Worm (Caenorhabditis elegans) whole organism, L4 larva: ENCODE results near the gene lips-6.

ENCODE experiments used
- D1046.2 ChIP-seq: fragments of 200-800 bp; sonication (Bioruptor generic); IDR thresholded peaks from 2 replicates; pipeline ENCODE4 v1.3.6; 2022; ENCODE audit warnings: missing genetic modification characterization, missing compliant biosample characterization
- F49E8.2 ChIP-seq: sonication (generic microtip); optimal IDR thresholded peaks from 2 replicates; lab custom pipeline; 2016; ENCODE audit warnings: missing compliant biosample characterization, mild to moderate bottlenecking, missing genetic modification characterization, borderline replicate concordance
- R02D3.7 ChIP-seq: fragments of 150-350 bp; sonication (generic microtip); optimal IDR thresholded peaks from 3 replicates; lab custom pipeline; 2014; ENCODE audit warnings: missing biosample characterization, missing genetic modification characterization
- T20F7.1 ChIP-seq: fragments of 200-800 bp; sonication (Bioruptor generic); optimal IDR thresholded peaks from 2 replicates; lab custom pipeline; 2018; ENCODE audit warnings: mild to moderate bottlenecking, missing genetic modification characterization, missing compliant biosample characterization
- T26A8.4 ChIP-seq: fragments of 200-800 bp; sonication (Bioruptor generic); IDR thresholded peaks from 2 replicates; pipeline ENCODE4 v1.3.6; 2022; ENCODE audit warnings: missing genetic modification characterization, missing compliant biosample characterization
- Y5F2A.4 ChIP-seq: fragments of 200-800 bp; sonication (Bioruptor generic); optimal IDR thresholded peaks from 2 replicates; lab custom pipeline; 2018; ENCODE audit warnings: mild to moderate bottlenecking, missing genetic modification characterization, missing compliant biosample characterization
- aly-2 ChIP-seq: sonication (generic microtip); optimal IDR thresholded peaks from 2 replicates; lab custom pipeline; 2018; ENCODE audit warnings: missing biosample characterization, missing genetic modification characterization
- attf-4 ChIP-seq: sonication (generic microtip); optimal IDR thresholded peaks from 3 replicates; lab custom pipeline; 2017; ENCODE audit warnings: missing biosample characterization, missing genetic modification characterization
- ceh-20 ChIP-seq: fragments of 200-800 bp; sonication (Bioruptor generic); IDR thresholded peaks from 2 replicates; pipeline ENCODE4 v1.3.6; 2022; ENCODE audit warnings: missing genetic modification reagents, missing genetic modification characterization, missing compliant biosample characterization
- ceh-28 ChIP-seq: fragments of 150-350 bp; optimal IDR thresholded peaks from 2 replicates; lab custom pipeline; 2014; ENCODE audit warnings: missing biosample characterization, missing genetic modification reagents, missing genetic modification characterization
- ceh-32 ChIP-seq: sonication (generic microtip); optimal IDR thresholded peaks from 2 replicates; lab custom pipeline; 2016; ENCODE audit warnings: mild to moderate bottlenecking, missing genetic modification characterization, missing compliant biosample characterization; ENCODE audit not compliant: poor library complexity
- ceh-44 ChIP-seq: fragments of 200-800 bp; sonication (Bioruptor generic); IDR thresholded peaks from 2 replicates; pipeline ENCODE4 v1.3.6; 2022; ENCODE audit warnings: missing genetic modification reagents, missing genetic modification characterization, missing compliant biosample characterization
- ceh-82 ChIP-seq: sonication (generic microtip); optimal IDR thresholded peaks from 2 replicates; lab custom pipeline; 2017; ENCODE audit warnings: missing biosample characterization, missing genetic modification characterization
- ces-1 ChIP-seq: fragments of 150-350 bp; sonication (generic microtip); optimal IDR thresholded peaks from 4 replicates; lab custom pipeline; 2014; ENCODE audit warnings: missing biosample characterization, missing genetic modification reagents, missing genetic modification characterization
- ctbp-1 ChIP-seq: fragments of 200-800 bp; sonication (Bioruptor generic); IDR thresholded peaks from 2 replicates; pipeline ENCODE4 v1.3.6; 2022; ENCODE audit warnings: missing genetic modification reagents, missing genetic modification characterization, missing compliant biosample characterization
- daf-12 ChIP-seq: fragments of 150-350 bp; optimal IDR thresholded peaks from 2 replicates; lab custom pipeline; 2014; ENCODE audit warnings: missing biosample characterization, missing genetic modification reagents, missing genetic modification characterization
- daf-8 ChIP-seq: fragments of 200-800 bp; sonication (Bioruptor generic); IDR thresholded peaks from 2 replicates; pipeline ENCODE4 v1.3.6; 2022; ENCODE audit warnings: missing genetic modification characterization, missing compliant biosample characterization
- dmd-6 ChIP-seq: fragments of 200-800 bp; sonication (Bioruptor generic); IDR thresholded peaks from 2 replicates; pipeline ENCODE4 v1.3.6; 2022; ENCODE audit warnings: missing genetic modification reagents, missing genetic modification characterization, missing compliant biosample characterization
- dmd-8 ChIP-seq: fragments of 200-800 bp; sonication (Bioruptor generic); IDR thresholded peaks from 2 replicates; pipeline ENCODE4 v1.3.6; 2022; ENCODE audit warnings: missing genetic modification characterization, missing compliant biosample characterization
- dmd-9 ChIP-seq: fragments of 200-800 bp; sonication (Bioruptor generic); IDR thresholded peaks from 2 replicates; pipeline ENCODE4 v1.3.6; 2022; ENCODE audit warnings: missing genetic modification reagents, missing genetic modification characterization, missing compliant biosample characterization
- dpl-1 ChIP-seq: fragments of 150-350 bp; optimal IDR thresholded peaks from 2 replicates; lab custom pipeline; 2014; ENCODE audit warnings: missing biosample characterization, missing genetic modification reagents, missing genetic modification characterization
- hlh-11 ChIP-seq: fragments of 200-800 bp; sonication (Bioruptor generic); optimal IDR thresholded peaks from 2 replicates; lab custom pipeline; 2018; ENCODE audit warnings: mild to moderate bottlenecking, missing genetic modification characterization, missing compliant biosample characterization
- hlh-30 ChIP-seq: sonication (generic microtip); optimal IDR thresholded peaks from 2 replicates; lab custom pipeline; 2017; ENCODE audit warnings: antibody characterized with exemption, mild to moderate bottlenecking, missing genetic modification characterization, missing compliant biosample characterization; ENCODE audit not compliant: insufficient read depth
- hmg-1.1 ChIP-seq: fragments of 200-800 bp; sonication (Bioruptor generic); IDR thresholded peaks from 2 replicates; pipeline ENCODE4 v1.3.6; 2022; ENCODE audit warnings: missing genetic modification reagents, missing genetic modification characterization, missing compliant biosample characterization
- jun-1 ChIP-seq: fragments of 150-350 bp; optimal IDR thresholded peaks from 2 replicates; lab custom pipeline; 2014; ENCODE audit warnings: missing biosample characterization, missing genetic modification reagents, missing genetic modification characterization
- lim-7 ChIP-seq: fragments of 200-800 bp; sonication (Bioruptor generic); IDR thresholded peaks from 2 replicates; pipeline ENCODE4 v1.3.6; 2022; ENCODE audit warnings: missing genetic modification characterization, missing compliant biosample characterization
- lin-1 ChIP-seq: fragments of 200-800 bp; sonication (Bioruptor generic); IDR thresholded peaks from 2 replicates; pipeline ENCODE4 v1.3.6; 2022; ENCODE audit warnings: missing genetic modification reagents, missing genetic modification characterization, missing compliant biosample characterization
- lin-13 ChIP-seq: fragments of 150-350 bp; optimal IDR thresholded peaks from 2 replicates; lab custom pipeline; 2014; ENCODE audit warnings: missing biosample characterization, missing genetic modification reagents, missing genetic modification characterization
- lin-15B ChIP-seq: fragments of 150-350 bp; sonication (generic microtip); optimal IDR thresholded peaks from 3 replicates; lab custom pipeline; 2014; ENCODE audit warnings: missing biosample characterization, missing genetic modification characterization
- lin-38 ChIP-seq: fragments of 200-800 bp; sonication (Bioruptor generic); IDR thresholded peaks from 2 replicates; pipeline ENCODE4 v1.3.6; 2022; ENCODE audit warnings: missing genetic modification reagents, missing genetic modification characterization, missing compliant biosample characterization
- lin-39 ChIP-seq: fragments of 150-350 bp; optimal IDR thresholded peaks from 2 replicates; lab custom pipeline; 2014; ENCODE audit warnings: missing biosample characterization, missing genetic modification reagents, missing genetic modification characterization
- lsy-2 ChIP-seq, 2 experiments: fragments of 150-350 bp in 1 of 2; sonication (generic microtip) in 1 of 2; optimal IDR thresholded peaks; 2 replicates each; lab custom pipeline; 2014 to 2017; ENCODE audit warnings: missing biosample characterization in 2 of 2, missing genetic modification characterization in 2 of 2
- madf-9 ChIP-seq: fragments of 200-800 bp; sonication (Bioruptor generic); conservative IDR thresholded peaks from 2 replicates; pipeline ENCODE4 v1.3.6; 2022; ENCODE audit warnings: missing genetic modification reagents, missing genetic modification characterization, missing compliant biosample characterization
- mes-2 ChIP-seq: sonication (generic microtip); optimal IDR thresholded peaks from 2 replicates; lab custom pipeline; 2016; ENCODE audit warnings: missing genotype, mild to moderate bottlenecking, missing genetic modification characterization, missing compliant biosample characterization; ENCODE audit not compliant: poor library complexity, severe bottlenecking
- mxl-2 ChIP-seq: fragments of 200-800 bp; sonication (Bioruptor generic); conservative IDR thresholded peaks from 2 replicates; pipeline ENCODE4 v1.3.6; 2022; ENCODE audit warnings: missing genetic modification reagents, missing genetic modification characterization, missing compliant biosample characterization
- nhr-10 ChIP-seq: fragments of 150-350 bp; optimal IDR thresholded peaks from 2 replicates; lab custom pipeline; 2014; ENCODE audit warnings: missing biosample characterization, missing genetic modification characterization
- nhr-111 ChIP-seq: fragments of 200-800 bp; sonication (Bioruptor generic); optimal IDR thresholded peaks from 2 replicates; lab custom pipeline; 2018; ENCODE audit warnings: mild to moderate bottlenecking, missing genetic modification characterization, missing compliant biosample characterization
- nhr-28 ChIP-seq: fragments of 150-350 bp; optimal IDR thresholded peaks from 2 replicates; lab custom pipeline; 2014; ENCODE audit warnings: missing biosample characterization, missing genetic modification characterization
- nhr-41 ChIP-seq: fragments of 200-800 bp; sonication (Bioruptor generic); IDR thresholded peaks from 2 replicates; pipeline ENCODE4 v1.3.6; 2022; ENCODE audit warnings: missing genetic modification reagents, missing genetic modification characterization, missing compliant biosample characterization
- nhr-48 ChIP-seq: sonication (generic microtip); optimal IDR thresholded peaks from 2 replicates; lab custom pipeline; 2016; ENCODE audit warnings: mild to moderate bottlenecking, missing genetic modification characterization, missing compliant biosample characterization
- nhr-6 ChIP-seq: fragments of 150-350 bp; optimal IDR thresholded peaks from 2 replicates; lab custom pipeline; 2014; ENCODE audit warnings: missing biosample characterization, missing genetic modification characterization
- nhr-77 ChIP-seq: fragments of 150-350 bp; optimal IDR thresholded peaks from 2 replicates; lab custom pipeline; 2014; ENCODE audit warnings: missing biosample characterization, missing genetic modification characterization
- php-3 ChIP-seq: fragments of 200-800 bp; sonication (Bioruptor generic); IDR thresholded peaks from 2 replicates; pipeline ENCODE4 v1.3.6; 2022; ENCODE audit warnings: missing genetic modification reagents, missing genetic modification characterization, missing compliant biosample characterization
- skn-1 ChIP-seq: fragments of 150-350 bp; optimal IDR thresholded peaks from 2 replicates; lab custom pipeline; 2014; ENCODE audit warnings: missing biosample characterization, missing genetic modification characterization
- snpc-4 ChIP-seq: fragments of 150-350 bp; optimal IDR thresholded peaks from 2 replicates; lab custom pipeline; 2014; ENCODE audit warnings: missing biosample characterization, missing genetic modification characterization
- spr-1 ChIP-seq: sonication (generic microtip); optimal IDR thresholded peaks from 2 replicates; lab custom pipeline; 2016; ENCODE audit warnings: mild to moderate bottlenecking, missing genetic modification characterization, missing compliant biosample characterization
- unc-39 ChIP-seq: sonication (generic microtip); optimal IDR thresholded peaks from 2 replicates; lab custom pipeline; 2017; ENCODE audit warnings: missing biosample characterization, missing genetic modification characterization
- unc-62 ChIP-seq, 3 experiments: fragments of 150-350 bp in 1 of 3; sonication (generic microtip); optimal IDR thresholded peaks in 2 of 3; peaks in 1 of 3; 1 replicate in 1 of 3; 2 replicates in 2 of 3; lab custom pipeline; 2014 to 2017; ENCODE audit warnings: missing biosample characterization in 3 of 3, missing genetic modification characterization in 3 of 3, missing genetic modification reagents in 3 of 3, missing genotype in 1 of 3
- zag-1 ChIP-seq: fragments of 150-350 bp; optimal IDR thresholded peaks from 2 replicates; lab custom pipeline; 2014; ENCODE audit warnings: missing biosample characterization, missing genetic modification characterization
- zfp-2 ChIP-seq: sonication (generic microtip); optimal IDR thresholded peaks from 2 replicates; lab custom pipeline; 2016; ENCODE audit warnings: mild to moderate bottlenecking, missing genetic modification characterization, missing compliant biosample characterization
- zip-2 ChIP-seq: fragments of 150-350 bp; optimal IDR thresholded peaks from 2 replicates; lab custom pipeline; 2014; ENCODE audit warnings: missing biosample characterization, missing genetic modification characterization
- ztf-7 ChIP-seq: fragments of 150-350 bp; optimal IDR thresholded peaks from 2 replicates; lab custom pipeline; 2014; ENCODE audit warnings: missing biosample characterization, missing genetic modification characterization

The lips-6 gene

ce11 chrIV:12032383-12032782, 16.9 kb upstream of the lips-6 start:
- TF ChIP-seq R02D3.7 (tag; lab: Kevin White, UChicago) (no peak), lim-7 (GFP tag; lab: Robert Waterston, UW) (0 out of 2 replicates have a peak, but pooled peaks have one; percentile 15), lin-1 (GFP tag; lab: Robert Waterston, UW) (peak; percentile 48; the same call in 1 of the 2 replicates), F49E8.2 (tag; lab: Kevin White, UChicago) (no peak), nhr-28 (tag; lab: Kevin White, UChicago) (peak; percentile 89), ceh-32 (no peak), ctbp-1 (GFP tag; lab: Robert Waterston, UW) (peak; percentile 26; the same call in 1 of the 2 replicates), zip-2 (tag; lab: Kevin White, UChicago) (peak; percentile 65), ceh-20 (GFP tag; lab: Robert Waterston, UW) (peak; percentile 73), jun-1 (tag; lab: Kevin White, UChicago) (peak; percentile 86), lin-15B (no peak), unc-62 (GFP tag; optimal IDR thresholded peaks at IDR 0.05 in 1 of 2; lab: Kevin White, UChicago) (no peak), unc-62 (tag; optimal IDR thresholded peaks at IDR 0.05; lab: Kevin White, UChicago) (no peak), ceh-44 (GFP tag; lab: Robert Waterston, UW) (no peak), hlh-30 (tag; lab: Kevin White, UChicago) (peak; percentile 98), hlh-11 (tag; lab: Kevin White, UChicago) (peak; percentile 100), ceh-82 (tag; lab: Kevin White, UChicago) (no peak), nhr-6 (peak; percentile 66), D1046.2 (GFP tag; lab: Robert Waterston, UW) (no peak; the same call in 1 of the 2 replicates), nhr-111 (GFP tag; lab: Kevin White, UChicago) (peak; percentile 24), aly-2 (tag; lab: Kevin White, UChicago) (no peak), dmd-9 (0 out of 2 replicates have a peak, but pooled peaks have one; percentile 46), T26A8.4 (GFP tag; lab: Robert Waterston, UW) (peak; percentile 90), ztf-7 (tag; lab: Kevin White, UChicago) (peak; percentile 90), mes-2 (tag; lab: Kevin White, UChicago) (peak; percentile 74), ces-1 (no peak), madf-9 (GFP tag; lab: Robert Waterston, UW) (no peak), zag-1 (tag; lab: Kevin White, UChicago) (no peak), mxl-2 (no peak), snpc-4 (tag; lab: Kevin White, UChicago) (no peak), daf-8 (GFP tag; lab: Robert Waterston, UW) (no peak), php-3 (peak; percentile 77), lin-39 (no peak), Y5F2A.4 (GFP tag; lab: Kevin White, UChicago) (no peak), skn-1 (tag; lab: Kevin White, UChicago) (peak; percentile 56), dmd-8 (GFP tag; lab: Robert Waterston, UW) (no peak), nhr-77 (tag; lab: Kevin White, UChicago) (peak; percentile 79), lsy-2 (tag; optimal IDR thresholded peaks at IDR 0.05; lab: Kevin White, UChicago) (peak; percentile 84 to 90), zfp-2 (tag; lab: Kevin White, UChicago) (no peak), dpl-1 (GFP tag; lab: Kevin White, UChicago) (peak; percentile 56), ceh-28 (tag; lab: Kevin White, UChicago) (peak; percentile 85), dmd-6 (peak; percentile 99), unc-39 (tag; lab: Kevin White, UChicago) (no peak), daf-12 (tag; lab: Kevin White, UChicago) (no peak), T20F7.1 (GFP tag; lab: Kevin White, UChicago) (peak; percentile 81), lin-13 (GFP tag; lab: Kevin White, UChicago) (peak; percentile 85), lin-38 (GFP tag; lab: Robert Waterston, UW) (peak; percentile 73), nhr-48 (peak; percentile 94), spr-1 (tag; lab: Kevin White, UChicago) (peak; percentile 67), nhr-41 (GFP tag; lab: Robert Waterston, UW) (peak; percentile 20; the same call in 1 of the 2 replicates), attf-4 (tag; lab: Kevin White, UChicago) (no peak), hmg-1.1 (GFP tag; lab: Robert Waterston, UW) (peak; percentile 93), nhr-10 (tag; lab: Kevin White, UChicago) (peak; percentile 93)
